Fruit fly (Drosophila melanogaster) whole organism, embryonic: ENCODE data around the gene CG8141.
A peak's percentile ranks its signal among the peaks of the same experiment; 100 is the strongest.

Experiments used
- Awh ChIP-seq: fragments of 200-800 bp; sonication (Bioruptor generic); IDR thresholded peaks from 2 replicates; pipeline ENCODE4, ENCODE4 v1.3.6; 2022; ENCODE audit warnings: missing biosample characterization, missing genetic modification characterization
- Blimp-1 ChIP-seq: fragments of 200-800 bp; sonication (Bioruptor generic); optimal IDR thresholded peaks from 3 replicates; lab custom pipeline; 2018; ENCODE audit warnings: missing biosample characterization, missing genetic modification characterization, mild to moderate bottlenecking, moderate library complexity, missing genetic modification reagents
- CG11093 ChIP-seq: fragments of 200-800 bp; sonication (Bioruptor generic); IDR thresholded peaks from 3 replicates; pipeline ENCODE4 v1.3.6; 2022; ENCODE audit warnings: missing biosample characterization, missing genetic modification characterization
- CG11696 ChIP-seq: fragments of 200-800 bp; sonication (Bioruptor generic); IDR thresholded peaks from 2 replicates; pipeline ENCODE4 v1.3.6; 2022; ENCODE audit warnings: missing biosample characterization, missing genetic modification characterization
- CG12659 ChIP-seq: fragments of 200-800 bp; sonication (Bioruptor generic); optimal IDR thresholded peaks from 3 replicates; lab custom pipeline; 2017; ENCODE audit warnings: mild to moderate bottlenecking, missing biosample characterization, missing genetic modification reagents, missing genetic modification characterization
- CG12769 ChIP-seq: fragments of 200-800 bp; sonication (Bioruptor generic); optimal IDR thresholded peaks from 2 replicates; lab custom pipeline; 2019; ENCODE audit warnings: missing biosample characterization, mild to moderate bottlenecking, missing genetic modification characterization, moderate library complexity
- CG12942 ChIP-seq: fragments of 200-800 bp; sonication (Bioruptor generic); optimal IDR thresholded peaks from 3 replicates; lab custom pipeline; 2016; ENCODE audit warnings: missing biosample characterization, missing genetic modification characterization
- CG13123 ChIP-seq: fragments of 200-800 bp; sonication (Bioruptor generic); optimal IDR thresholded peaks from 2 replicates; lab custom pipeline; 2016; ENCODE audit warnings: missing biosample characterization, missing genetic modification characterization
- CG13894 ChIP-seq: fragments of 200-800 bp; sonication (Bioruptor generic); optimal IDR thresholded peaks from 3 replicates; lab custom pipeline; 2018; ENCODE audit warnings: missing biosample characterization, mild to moderate bottlenecking, missing genetic modification characterization, moderate library complexity
- CG14710 ChIP-seq: fragments of 200-800 bp; sonication (Bioruptor generic); optimal IDR thresholded peaks from 3 replicates; lab custom pipeline; 2019; ENCODE audit warnings: missing biosample characterization, mild to moderate bottlenecking, missing genetic modification characterization, moderate library complexity
- CG17186 ChIP-seq: fragments of 200-800 bp; sonication (Bioruptor generic); optimal IDR thresholded peaks from 3 replicates; lab custom pipeline; 2017; ENCODE audit warnings: missing biosample characterization, missing genetic modification reagents, missing genetic modification characterization
- CG34376 ChIP-seq: fragments of 200-800 bp; sonication (Bioruptor generic); optimal IDR thresholded peaks from 2 replicates; lab custom pipeline; 2018; ENCODE audit warnings: missing biosample characterization, mild to moderate bottlenecking, missing genetic modification characterization
- CG3995 ChIP-seq: fragments of 200-800 bp; sonication (Bioruptor generic); optimal IDR thresholded peaks from 3 replicates; lab custom pipeline; 2016; ENCODE audit warnings: missing biosample characterization, missing genetic modification characterization
- CG4328 ChIP-seq: fragments of 200-800 bp; sonication (Bioruptor generic); optimal IDR thresholded peaks from 3 replicates; lab custom pipeline; 2017; ENCODE audit warnings: missing biosample characterization, missing genetic modification reagents, missing genetic modification characterization
- CG5180 ChIP-seq: fragments of 200-800 bp; sonication (Bioruptor generic); optimal IDR thresholded peaks from 3 replicates; lab custom pipeline; 2017; ENCODE audit warnings: missing biosample characterization, missing genetic modification characterization, mild to moderate bottlenecking, moderate library complexity, missing genetic modification reagents
- CG6175 ChIP-seq: fragments of 200-800 bp; sonication (Bioruptor generic); IDR thresholded peaks from 3 replicates; pipeline ENCODE4 v1.3.6; 2022; ENCODE audit warnings: missing biosample characterization, missing genetic modification characterization
- CG6813 ChIP-seq: fragments of 200-800 bp; sonication (Bioruptor generic); optimal IDR thresholded peaks from 2 replicates; lab custom pipeline; 2017; ENCODE audit warnings: missing biosample characterization, missing genetic modification characterization, mild to moderate bottlenecking, moderate library complexity, missing genetic modification reagents
- CG7987 ChIP-seq: fragments of 200-800 bp; sonication (Bioruptor generic); optimal IDR thresholded peaks from 2 replicates; lab custom pipeline; 2018; ENCODE audit warnings: missing biosample characterization, mild to moderate bottlenecking, missing genetic modification characterization, moderate library complexity
- CG8388 ChIP-seq: fragments of 200-800 bp; sonication (Bioruptor generic); optimal IDR thresholded peaks from 2 replicates; lab custom pipeline; 2019; ENCODE audit warnings: missing biosample characterization, mild to moderate bottlenecking, missing genetic modification characterization, moderate library complexity
- CG9609 ChIP-seq: fragments of 200-800 bp; sonication (Bioruptor generic); optimal IDR thresholded peaks from 3 replicates; lab custom pipeline; 2016; ENCODE audit warnings: missing biosample characterization, missing genetic modification characterization
- Deaf1 ChIP-seq: fragments of 200-800 bp; optimal IDR thresholded peaks from 3 replicates; lab custom pipeline; 2019; ENCODE audit warnings: missing biosample characterization, mild to moderate bottlenecking, missing genetic modification characterization, moderate library complexity
- Dip3 ChIP-seq: fragments of 200-800 bp; sonication (Bioruptor generic); optimal IDR thresholded peaks from 3 replicates; lab custom pipeline; 2016; ENCODE audit warnings: missing biosample characterization, missing genetic modification characterization
- Hey ChIP-seq: fragments of 200-800 bp; sonication (Bioruptor generic); optimal IDR thresholded peaks from 3 replicates; lab custom pipeline; 2018; ENCODE audit warnings: missing biosample characterization, mild to moderate bottlenecking, missing genetic modification characterization
- Hmx ChIP-seq: fragments of 200-800 bp; sonication (Bioruptor generic); optimal IDR thresholded peaks from 2 replicates; lab custom pipeline; 2016; ENCODE audit warnings: missing biosample characterization, missing genetic modification characterization
- Kr ChIP-seq: fragments of 200-800 bp; sonication (Bioruptor generic); optimal IDR thresholded peaks from 2 replicates; lab custom pipeline; 2017; ENCODE audit warnings: missing biosample characterization, mild to moderate bottlenecking, missing genetic modification characterization
- Med ChIP-seq: fragments of 200-800 bp; sonication (Bioruptor generic); peaks from one replicate; lab custom pipeline; 2016; ENCODE audit warnings: missing biosample characterization, missing genetic modification characterization, mild to moderate bottlenecking, inconsistent platforms, moderate library complexity
- Optix ChIP-seq: fragments of 200-800 bp; sonication (Bioruptor generic); IDR thresholded peaks from 3 replicates; pipeline ENCODE4 v1.3.6; 2022; ENCODE audit warnings: missing biosample characterization, missing genetic modification characterization
- TFAM ChIP-seq: fragments of 200-800 bp; sonication (Bioruptor generic); optimal IDR thresholded peaks from 2 replicates; lab custom pipeline; 2017; ENCODE audit warnings: missing biosample characterization, missing genetic modification characterization, inconsistent platforms
- Vsx1 ChIP-seq: fragments of 200-800 bp; sonication (Bioruptor generic); optimal IDR thresholded peaks from 2 replicates; lab custom pipeline; 2017; ENCODE audit warnings: missing biosample characterization, mild to moderate bottlenecking, missing genetic modification characterization, missing genetic modification reagents
- abd-A ChIP-seq: fragments of 200-800 bp; sonication (Bioruptor generic); optimal IDR thresholded peaks from 3 replicates; lab custom pipeline; 2019; ENCODE audit warnings: missing biosample characterization, mild to moderate bottlenecking, missing genetic modification characterization, moderate library complexity
- bigmax ChIP-seq: fragments of 200-800 bp; sonication (Bioruptor generic); optimal IDR thresholded peaks from 2 replicates; lab custom pipeline; 2018; ENCODE audit warnings: missing biosample characterization, mild to moderate bottlenecking, missing genetic modification characterization
- cwo ChIP-seq: fragments of 200-800 bp; sonication (Bioruptor generic); optimal IDR thresholded peaks from 3 replicates; lab custom pipeline; 2017; ENCODE audit warnings: missing biosample characterization, missing genetic modification characterization, mild to moderate bottlenecking, moderate library complexity, missing genetic modification reagents
- h ChIP-seq: fragments of >200 bp; optimal IDR thresholded peaks from 2 replicates; lab custom pipeline; 2017
- hkb ChIP-seq, 2 experiments: fragments of 200-800 bp in 1 of 2; fragments of >200 bp in 1 of 2; sonication (Bioruptor generic) in 1 of 2; IDR thresholded peaks in 1 of 2; optimal IDR thresholded peaks in 1 of 2; 2 replicates each; pipeline versions ENCODE4 v1.3.6 to Lab custom; 2017 to 2022; ENCODE audit warnings: missing biosample characterization in 1 of 2, missing genetic modification characterization in 1 of 2
- ind ChIP-seq: fragments of 200-800 bp; sonication (Bioruptor generic); optimal IDR thresholded peaks from 3 replicates; lab custom pipeline; 2016; ENCODE audit warnings: missing biosample characterization, missing genetic modification characterization
- nom ChIP-seq: fragments of 200-800 bp; sonication (Bioruptor generic); optimal IDR thresholded peaks from 2 replicates; lab custom pipeline; 2017; ENCODE audit warnings: missing biosample characterization, missing genetic modification characterization, mild to moderate bottlenecking, moderate library complexity, missing genetic modification reagents
- onecut ChIP-seq: fragments of 200-800 bp; sonication (Bioruptor generic); IDR thresholded peaks from 2 replicates; pipeline ENCODE4 v1.3.6; 2022; ENCODE audit warnings: missing biosample characterization, missing genetic modification characterization
- ranshi ChIP-seq: fragments of 200-800 bp; sonication (Bioruptor generic); IDR thresholded peaks from 2 replicates; pipeline ENCODE4 v1.3.6; 2022; ENCODE audit warnings: missing biosample characterization, missing genetic modification characterization
- run ChIP-seq: fragments of 200-800 bp; sonication (Bioruptor generic); optimal IDR thresholded peaks from 3 replicates; lab custom pipeline; 2018; ENCODE audit warnings: missing biosample characterization, mild to moderate bottlenecking, missing genetic modification characterization
- schlank ChIP-seq: fragments of 200-800 bp; sonication (Bioruptor generic); optimal IDR thresholded peaks from 2 replicates; lab custom pipeline; 2018; ENCODE audit warnings: missing biosample characterization, mild to moderate bottlenecking, missing genetic modification characterization
- stc ChIP-seq: fragments of 200-800 bp; sonication (Bioruptor generic); IDR thresholded peaks from 2 replicates; pipeline ENCODE4 v1.3.6; 2022; ENCODE audit warnings: missing biosample characterization, missing genetic modification characterization
- tgo ChIP-seq: fragments of 200-800 bp; sonication (Bioruptor generic); IDR thresholded peaks from 3 replicates; pipeline ENCODE4 v1.3.6; 2022; ENCODE audit warnings: missing biosample characterization, missing genetic modification characterization
- unc-4 ChIP-seq: fragments of 200-800 bp; sonication (Bioruptor generic); IDR thresholded peaks from 2 replicates; pipeline ENCODE4 v1.3.6; 2022; ENCODE audit warnings: missing biosample characterization, missing genetic modification characterization; ENCODE audit not compliant: partially characterized antibody
- vvl ChIP-seq: fragments of 200-800 bp; sonication (Bioruptor generic); IDR thresholded peaks from 2 replicates; pipeline ENCODE4 v1.3.6; 2022; ENCODE audit warnings: missing biosample characterization, missing genetic modification characterization

Gene CG8141

dm6 chr3R:13231184-13231583, 39.8 kb downstream of the CG8141 start:
- TF ChIP-seq CG7987 (GFP tag; lab: Kevin White, UChicago): no peak
- TF ChIP-seq CG6813 (GFP tag; lab: Kevin White, UChicago): no peak
- TF ChIP-seq Deaf1 (tag; lab: Kevin White, UChicago): no peak
- no peak for TF ChIP-seq ranshi
- no peak for TF ChIP-seq CG12942
- no peak for TF ChIP-seq TFAM
- TF ChIP-seq Optix (GFP tag; lab: Robert Waterston, UW): no peak
- no peak for TF ChIP-seq CG5180
- peak; percentile 47 for TF ChIP-seq CG12769
- no peak for TF ChIP-seq CG13123
- TF ChIP-seq hkb (optimal IDR thresholded peaks at IDR 0.05; lab: Kevin White, UChicago): no peak
- no peak for TF ChIP-seq hkb (GFP tag; IDR thresholded peaks at IDR 0.05; lab: Robert Waterston, UW)
- peak; percentile 40 for TF ChIP-seq run
- TF ChIP-seq bigmax (GFP tag; lab: Kevin White, UChicago): no peak
- TF ChIP-seq stc (GFP tag; lab: Robert Waterston, UW): no peak
- TF ChIP-seq Dip3 (GFP tag; lab: Kevin White, UChicago): no peak
- no peak for TF ChIP-seq Hmx (GFP tag; lab: Kevin White, UChicago)
- no peak for TF ChIP-seq CG17186 (GFP tag; lab: Kevin White, UChicago)
- TF ChIP-seq CG12659 (GFP tag; lab: Kevin White, UChicago): no peak
- no peak for TF ChIP-seq CG11093
- no peak for TF ChIP-seq CG4328
- TF ChIP-seq onecut: peak; percentile 44; the same call in 1 of the 2 replicates
- peak; percentile 55 for TF ChIP-seq Vsx1 (GFP tag; lab: Kevin White, UChicago)
- TF ChIP-seq CG6175 (GFP tag; lab: Robert Waterston, UW): no peak
- no peak for TF ChIP-seq schlank (tag; lab: Kevin White, UChicago)
- no peak for TF ChIP-seq Blimp-1 (GFP tag; lab: Kevin White, UChicago)
- TF ChIP-seq vvl (GFP tag; lab: Robert Waterston, UW): peak; percentile 78; the same call in 1 of the 2 replicates
- TF ChIP-seq CG13894 (tag; lab: Kevin White, UChicago): no peak
- TF ChIP-seq Med (GFP tag; lab: Kevin White, UChicago): peak; percentile 17
- TF ChIP-seq unc-4: no peak
- no peak for TF ChIP-seq CG9609 (GFP tag; lab: Kevin White, UChicago)
- TF ChIP-seq ind (GFP tag; lab: Kevin White, UChicago): no peak
- no peak for TF ChIP-seq CG3995 (GFP tag; lab: Kevin White, UChicago)
- TF ChIP-seq CG14710 (tag; lab: Kevin White, UChicago): no peak
- no peak for TF ChIP-seq CG34376 (GFP tag; lab: Kevin White, UChicago)
- no peak for TF ChIP-seq nom (GFP tag; lab: Kevin White, UChicago)
- TF ChIP-seq h (lab: Kevin White, UChicago): no peak
- TF ChIP-seq abd-A (tag; lab: Kevin White, UChicago): peak; percentile 55
- peak; percentile 78; the same call in 1 of the 2 replicates for TF ChIP-seq Awh (GFP tag; lab: Robert Waterston, UW)
- TF ChIP-seq CG8388 (GFP tag; lab: Kevin White, UChicago): no peak
- TF ChIP-seq, all 482 proteins: peak for 8

DNA sequence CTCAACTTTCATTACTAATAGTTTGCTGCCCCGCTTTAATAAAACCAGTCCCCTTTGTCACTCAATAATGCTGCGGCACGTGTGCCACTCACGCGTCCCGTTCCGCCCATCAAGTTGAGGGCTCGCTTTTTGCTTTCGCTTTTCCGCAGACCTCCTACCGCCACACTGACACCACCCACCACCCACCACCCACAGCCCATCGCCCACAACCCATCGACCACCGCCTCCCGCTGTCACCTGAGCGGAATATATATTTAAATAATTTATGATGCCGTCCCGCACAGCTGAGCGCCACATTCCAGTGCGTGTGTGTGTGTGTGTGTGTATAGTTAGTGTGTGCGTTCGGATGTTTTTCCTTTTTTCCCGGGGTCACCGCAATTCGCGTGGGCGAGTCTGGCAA, 50.3 kb downstream of the CG8141 start:
- TF ChIP-seq cwo (GFP tag; lab: Kevin White, UChicago): peak; percentile 52
- TF ChIP-seq Hey: peak; percentile 68
- no peak for TF ChIP-seq CG14710 (tag; lab: Kevin White, UChicago)
- TF ChIP-seq abd-A (tag; lab: Kevin White, UChicago): peak; percentile 12
- no peak for TF ChIP-seq CG11696
- TF ChIP-seq tgo (GFP tag; lab: Robert Waterston, UW): no peak
- TF ChIP-seq Kr (GFP tag; lab: Kevin White, UChicago): no peak
